Worm (Caenorhabditis elegans) whole organism, L3 larva: ENCODE measurements around the gene Y55F3AM.9.

ENCODE experiments used
- R02D3.7 ChIP-seq: fragments of 150-350 bp; optimal IDR thresholded peaks from 2 replicates; lab custom pipeline; 2014; ENCODE audit warnings: missing biosample characterization, missing genetic modification characterization
- ZK546.5 ChIP-seq: sonication (generic microtip); optimal IDR thresholded peaks from 2 replicates; lab custom pipeline; 2017; ENCODE audit warnings: missing biosample characterization, missing genetic modification characterization
- aly-2 ChIP-seq: fragments of 150-350 bp; optimal IDR thresholded peaks from 2 replicates; lab custom pipeline; 2014; ENCODE audit warnings: missing biosample characterization, missing genetic modification characterization
- ama-1 ChIP-seq: fragments of 150-350 bp; optimal IDR thresholded peaks from 2 replicates; lab custom pipeline; 2018
- ceh-16 ChIP-seq: sonication (generic microtip); optimal IDR thresholded peaks from 2 replicates; lab custom pipeline; 2017; ENCODE audit warnings: missing biosample characterization, missing genetic modification characterization
- ceh-28 ChIP-seq: fragments of 150-350 bp; optimal IDR thresholded peaks from 2 replicates; lab custom pipeline; 2014; ENCODE audit warnings: missing biosample characterization, missing genetic modification reagents, missing genetic modification characterization
- ceh-82 ChIP-seq: fragments of 150-350 bp; optimal IDR thresholded peaks from 2 replicates; lab custom pipeline; 2014; ENCODE audit warnings: missing biosample characterization, missing genetic modification characterization
- ceh-9 ChIP-seq: sonication (generic microtip); optimal IDR thresholded peaks from 2 replicates; lab custom pipeline; 2018; ENCODE audit warnings: missing biosample characterization, missing genetic modification characterization
- daf-12 ChIP-seq: fragments of 150-350 bp; optimal IDR thresholded peaks from 2 replicates; lab custom pipeline; 2014; ENCODE audit warnings: missing biosample characterization, missing genetic modification reagents, missing genetic modification characterization
- egl-27 ChIP-seq: sonication (generic microtip); optimal IDR thresholded peaks from 4 replicates; lab custom pipeline; 2017; ENCODE audit warnings: missing biosample characterization, missing genetic modification reagents, missing genetic modification characterization
- egl-5 ChIP-seq: fragments of 150-350 bp; optimal IDR thresholded peaks from 2 replicates; lab custom pipeline; 2017; ENCODE audit warnings: missing biosample characterization, missing genetic modification reagents, missing genetic modification characterization, inconsistent platforms
- elt-2 ChIP-seq: sonication (generic microtip); optimal IDR thresholded peaks from 2 replicates; lab custom pipeline; 2016; ENCODE audit warnings: missing genetic modification reagents, mild to moderate bottlenecking, missing genetic modification characterization, missing compliant biosample characterization
- elt-3 ChIP-seq, 3 experiments: fragments of 150-350 bp in 1 of 3; sonication (generic microtip) in 2 of 3; optimal IDR thresholded peaks; 2 replicates in 2 of 3; 4 replicates in 1 of 3; lab custom pipeline; 2014 to 2017; ENCODE audit warnings: missing biosample characterization in 3 of 3, missing genetic modification characterization in 3 of 3
- fkh-10 ChIP-seq: sonication (generic microtip); optimal IDR thresholded peaks from 2 replicates; lab custom pipeline; 2017; ENCODE audit warnings: missing biosample characterization, missing genetic modification reagents, missing genetic modification characterization
- fkh-2 ChIP-seq: fragments of 150-350 bp; optimal IDR thresholded peaks from 2 replicates; lab custom pipeline; 2014; ENCODE audit warnings: missing biosample characterization, missing genetic modification reagents, missing genetic modification characterization
- fos-1 ChIP-seq: fragments of 150-350 bp; optimal IDR thresholded peaks from 2 replicates; lab custom pipeline; 2014; ENCODE audit warnings: missing biosample characterization, missing genetic modification characterization
- hmg-11 ChIP-seq: sonication (generic microtip); optimal IDR thresholded peaks from 2 replicates; lab custom pipeline; 2016; ENCODE audit warnings: missing genetic modification characterization, missing compliant biosample characterization
- jun-1 ChIP-seq: fragments of 150-350 bp; optimal IDR thresholded peaks from 2 replicates; lab custom pipeline; 2014; ENCODE audit warnings: missing biosample characterization, missing genetic modification reagents, missing genetic modification characterization
- lin-15B ChIP-seq: fragments of 150-350 bp; optimal IDR thresholded peaks from 2 replicates; lab custom pipeline; 2014; ENCODE audit warnings: missing biosample characterization, missing genetic modification characterization
- lin-39 ChIP-seq: fragments of 150-350 bp; optimal IDR thresholded peaks from 2 replicates; lab custom pipeline; 2018; ENCODE audit warnings: missing biosample characterization, missing genetic modification reagents, missing genetic modification characterization
- lsy-12 ChIP-seq: sonication (generic microtip); optimal IDR thresholded peaks from 2 replicates; lab custom pipeline; 2016; ENCODE audit warnings: mild to moderate bottlenecking, missing genetic modification characterization, missing compliant biosample characterization
- mdl-1 ChIP-seq: fragments of 150-350 bp; optimal IDR thresholded peaks from 2 replicates; lab custom pipeline; 2014; ENCODE audit warnings: missing biosample characterization, missing genetic modification characterization
- mml-1 ChIP-seq: fragments of 150-350 bp; sonication (generic microtip); optimal IDR thresholded peaks from 3 replicates; lab custom pipeline; 2014; ENCODE audit warnings: missing biosample characterization, missing genetic modification characterization
- nfya-1 ChIP-seq: sonication (generic microtip); optimal IDR thresholded peaks from 2 replicates; lab custom pipeline; 2017; ENCODE audit warnings: missing genetic modification characterization, mild to moderate bottlenecking, missing compliant biosample characterization, antibody characterized with exemption, moderate library complexity; ENCODE audit not compliant: insufficient read depth
- nhr-11 ChIP-seq: fragments of 150-350 bp; optimal IDR thresholded peaks from 2 replicates; lab custom pipeline; 2014; ENCODE audit warnings: missing biosample characterization, missing genetic modification characterization
- nhr-23 ChIP-seq: fragments of 150-350 bp; optimal IDR thresholded peaks from 2 replicates; lab custom pipeline; 2014; ENCODE audit warnings: missing biosample characterization, missing genetic modification reagents, missing genetic modification characterization
- nhr-237 ChIP-seq: fragments of 150-350 bp; optimal IDR thresholded peaks from 2 replicates; lab custom pipeline; 2014; ENCODE audit warnings: missing biosample characterization, missing genetic modification characterization
- nhr-25 ChIP-seq: sonication (generic microtip); optimal IDR thresholded peaks from 2 replicates; lab custom pipeline; 2017; ENCODE audit warnings: missing biosample characterization, missing genetic modification characterization
- nhr-28 ChIP-seq: fragments of 150-350 bp; optimal IDR thresholded peaks from 2 replicates; lab custom pipeline; 2014; ENCODE audit warnings: missing biosample characterization, missing genetic modification characterization
- nhr-43 ChIP-seq: sonication (generic microtip); optimal IDR thresholded peaks from 2 replicates; lab custom pipeline; 2016; ENCODE audit warnings: mild to moderate bottlenecking, missing genetic modification characterization, missing compliant biosample characterization; ENCODE audit not compliant: poor library complexity, severe bottlenecking
- nhr-67 ChIP-seq: fragments of 150-350 bp; optimal IDR thresholded peaks from 2 replicates; lab custom pipeline; 2014; ENCODE audit warnings: missing biosample characterization, missing genetic modification characterization
- nhr-76 ChIP-seq: fragments of 150-350 bp; sonication (generic microtip); optimal IDR thresholded peaks from 5 replicates; lab custom pipeline; 2014; ENCODE audit warnings: missing biosample characterization, missing genetic modification characterization
- nhr-77 ChIP-seq: fragments of 150-350 bp; optimal IDR thresholded peaks from 2 replicates; lab custom pipeline; 2014; ENCODE audit warnings: missing biosample characterization, missing genetic modification characterization
- pha-4 ChIP-seq: fragments of 150-350 bp; optimal IDR thresholded peaks from 2 replicates; lab custom pipeline; 2014; ENCODE audit warnings: missing biosample characterization, missing genetic modification reagents, missing genetic modification characterization
- pqm-1 ChIP-seq: fragments of 150-350 bp; optimal IDR thresholded peaks from 2 replicates; lab custom pipeline; 2017; ENCODE audit warnings: missing biosample characterization, missing genetic modification characterization, inconsistent platforms
- sea-2 ChIP-seq: fragments of 150-350 bp; sonication (generic microtip); optimal IDR thresholded peaks from 4 replicates; lab custom pipeline; 2014; ENCODE audit warnings: missing biosample characterization, missing genetic modification reagents, missing genetic modification characterization
- skn-1 ChIP-seq: fragments of 150-350 bp; optimal IDR thresholded peaks from 2 replicates; lab custom pipeline; 2014; ENCODE audit warnings: missing biosample characterization, missing genetic modification characterization
- tbx-2 ChIP-seq: sonication (generic microtip); optimal IDR thresholded peaks from 2 replicates; lab custom pipeline; 2016; ENCODE audit warnings: mild to moderate bottlenecking, missing genetic modification characterization, missing compliant biosample characterization
- unc-39 ChIP-seq: sonication (generic microtip); optimal IDR thresholded peaks from 4 replicates; lab custom pipeline; 2017; ENCODE audit warnings: missing biosample characterization, missing genetic modification characterization
- unc-62 ChIP-seq: fragments of 150-350 bp; sonication (generic microtip); optimal IDR thresholded peaks from 4 replicates; lab custom pipeline; 2014; ENCODE audit warnings: missing biosample characterization, missing genetic modification reagents, missing genetic modification characterization
- zag-1 ChIP-seq: fragments of 150-350 bp; optimal IDR thresholded peaks from 2 replicates; lab custom pipeline; 2014; ENCODE audit warnings: missing biosample characterization, missing genetic modification characterization
- ztf-4 ChIP-seq: fragments of 150-350 bp; optimal IDR thresholded peaks from 2 replicates; lab custom pipeline; 2014; ENCODE audit warnings: missing biosample characterization, missing genetic modification characterization

Y55F3AM.9 gene

ce11 chrIV:1009546-1009945 is at the start of gene Y55F3AM.9:
Gene Y55F3AM.9 (minus strand): TSS chrIV:1009734.
- peak; percentile 42 for TF ChIP-seq nfya-1 (tag; lab: Kevin White, UChicago)
- TF ChIP-seq egl-5, result peak; percentile 66
- peak; percentile 47 for TF ChIP-seq ceh-28 (tag; lab: Kevin White, UChicago)
- no peak for TF ChIP-seq elt-3 (tag; optimal IDR thresholded peaks at IDR 0.05; lab: Kevin White, UChicago)
- TF ChIP-seq pha-4, result peak; percentile 48
- TF ChIP-seq lin-15B, result peak; percentile 58
- no peak for TF ChIP-seq nhr-23 (tag; lab: Kevin White, UChicago)

- no peak for TF ChIP-seq nhr-67 (tag; lab: Kevin White, UChicago)
- no peak for TF ChIP-seq R02D3.7 (tag; lab: Kevin White, UChicago)
- no peak for TF ChIP-seq fkh-2 (tag; lab: Kevin White, UChicago)
- no peak for TF ChIP-seq zag-1 (tag; lab: Kevin White, UChicago)
- TF ChIP-seq lin-39 (tag; lab: Kevin White, UChicago), result no peak
- TF ChIP-seq lsy-12 (tag; lab: Kevin White, UChicago), result no peak
- TF ChIP-seq pqm-1 (tag; lab: Kevin White, UChicago), result no peak
- TF ChIP-seq fos-1 (tag; lab: Kevin White, UChicago), result no peak
- no peak for TF ChIP-seq aly-2
- no peak for TF ChIP-seq nhr-237 (tag; lab: Kevin White, UChicago)
- no peak for TF ChIP-seq ceh-9
- TF ChIP-seq ceh-82, result no peak
- TF ChIP-seq nhr-11 (tag; lab: Kevin White, UChicago), result no peak
- no peak for TF ChIP-seq nhr-76 (tag; lab: Kevin White, UChicago)
These were observed 49.0 kb upstream of the Y55F3AM.9 start for ce11 chrIV:1058504-1058903.

DNA sequence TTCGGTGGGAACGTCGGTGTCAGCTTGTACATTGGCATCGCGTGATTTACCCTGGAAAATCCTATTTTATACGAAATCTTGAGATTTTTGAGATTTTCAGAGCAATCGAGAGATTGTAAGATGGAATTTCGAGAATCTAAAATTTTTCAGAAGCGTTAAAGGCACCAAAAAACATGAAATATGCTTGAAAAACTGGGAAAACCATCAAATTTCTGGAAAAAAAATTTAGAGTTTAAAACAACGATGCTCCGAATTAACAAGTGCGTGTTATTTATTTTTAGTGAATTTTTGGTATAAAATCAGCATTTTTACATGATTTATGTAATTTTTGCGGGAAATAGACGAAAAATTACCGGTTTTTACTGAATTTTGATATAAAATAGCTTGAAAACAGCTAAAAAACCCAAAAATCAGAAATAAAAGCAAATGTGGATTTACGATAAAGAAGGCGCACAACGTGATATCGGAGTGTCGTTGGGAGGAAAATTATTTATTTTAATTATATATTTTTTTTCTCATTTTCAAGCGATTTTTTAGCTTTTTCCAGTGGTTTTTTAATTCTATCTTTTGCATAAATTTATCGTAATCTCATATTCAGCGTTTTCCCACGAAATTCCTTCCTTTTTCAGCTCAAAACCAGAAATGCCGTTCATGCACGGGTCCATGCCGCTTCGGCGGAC is 46.9 kb upstream of the Y55F3AM.9 start, which contains the start of the genes Y55F3AM.13 and mrps-25:
Gene Y55F3AM.13, minus strand, starts transcription at position 51 of the 680 bp plus-strand sequence.
Gene mrps-25, plus strand, starts transcription at position 630 of the 680 bp plus-strand sequence.
- no peak for TF ChIP-seq elt-3 (tag; optimal IDR thresholded peaks at IDR 0.05; lab: Kevin White, UChicago)
- no peak for TF ChIP-seq lsy-12 (tag; lab: Kevin White, UChicago)
- no peak for TF ChIP-seq nhr-77 (tag; lab: Kevin White, UChicago)
- TF ChIP-seq pha-4, result peak; percentile 59
- peak; percentile 65 for TF ChIP-seq lin-15B
- TF ChIP-seq daf-12 (tag; lab: Kevin White, UChicago), result no peak
- no peak for TF ChIP-seq mml-1 (tag; lab: Kevin White, UChicago)
- no peak for TF ChIP-seq nhr-28 (tag; lab: Kevin White, UChicago)
- no peak for TF ChIP-seq zag-1 (tag; lab: Kevin White, UChicago)
- no peak for TF ChIP-seq ztf-4 (tag; lab: Kevin White, UChicago)
- TF ChIP-seq ceh-28 (tag; lab: Kevin White, UChicago), result no peak
- TF ChIP-seq nhr-76 (tag; lab: Kevin White, UChicago), result no peak
- TF ChIP-seq nhr-11 (tag; lab: Kevin White, UChicago), result no peak
- no peak for TF ChIP-seq egl-5
- TF ChIP-seq nfya-1 (tag; lab: Kevin White, UChicago), result peak; percentile 20
- TF ChIP-seq hmg-11, result peak; percentile 40
- peak; percentile 90 for TF ChIP-seq R02D3.7 (tag; lab: Kevin White, UChicago)
- TF ChIP-seq jun-1 (tag; lab: Kevin White, UChicago), result no peak
- no peak for TF ChIP-seq ZK546.5 (tag; lab: Kevin White, UChicago)
- TF ChIP-seq lin-39 (tag; lab: Kevin White, UChicago), result no peak
- TF ChIP-seq ceh-16 (tag; lab: Kevin White, UChicago), result no peak

ce11 chrIV:1055734-1056133 is 46.2 kb upstream of the Y55F3AM.9 start:
- TF ChIP-seq ama-1 (lab: Kevin White, UChicago), result no peak
- TF ChIP-seq zag-1 (tag; lab: Kevin White, UChicago), result no peak
- TF ChIP-seq pha-4, result no peak
- TF ChIP-seq unc-39 (tag; lab: Kevin White, UChicago), result no peak
- no peak for TF ChIP-seq lin-15B
- no peak for TF ChIP-seq nhr-67 (tag; lab: Kevin White, UChicago)
- TF ChIP-seq unc-62, result no peak
- no peak for TF ChIP-seq nhr-23 (tag; lab: Kevin White, UChicago)

DNA sequence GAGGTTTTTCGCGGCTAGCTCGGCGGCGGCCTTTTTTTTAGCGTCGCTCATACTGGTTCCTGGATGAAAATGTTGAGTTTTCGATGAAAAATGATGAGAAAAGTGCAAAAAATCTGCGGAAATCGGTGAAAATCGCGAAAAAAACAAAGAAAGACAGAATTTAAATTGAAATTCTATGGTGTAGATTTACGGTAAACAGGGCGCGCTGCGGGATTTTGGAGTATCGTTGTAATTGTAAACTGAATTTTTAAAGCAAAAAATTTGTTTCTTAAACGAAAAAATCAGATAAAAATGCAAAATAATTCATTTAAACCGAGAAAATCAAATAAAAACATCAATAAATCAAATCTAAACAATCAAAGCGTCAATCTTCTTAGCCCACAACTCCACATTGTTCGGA is 45.2 kb upstream of the Y55F3AM.9 start, which contains the start of gene dcap-1:
Gene dcap-1, minus strand, starts transcription at position 59 of the 400 bp plus-strand sequence.
- TF ChIP-seq elt-2 (tag; lab: Kevin White, UChicago), result no peak
- no peak for TF ChIP-seq lin-39 (tag; lab: Kevin White, UChicago)
- peak; percentile 3 for TF ChIP-seq nhr-25 (tag; lab: Kevin White, UChicago)
- TF ChIP-seq pha-4, result peak; percentile 45
- peak; percentile 64 for TF ChIP-seq lin-15B
- TF ChIP-seq zag-1 (tag; lab: Kevin White, UChicago), result no peak
- TF ChIP-seq nhr-43, result no peak
- TF ChIP-seq sea-2 (GFP tag; lab: Kevin White, UChicago), result no peak
- TF ChIP-seq elt-3 (tag; optimal IDR thresholded peaks at IDR 0.05; lab: Kevin White, UChicago), result no peak
- TF ChIP-seq ceh-82, result no peak
- TF ChIP-seq mdl-1 (tag; lab: Kevin White, UChicago), result no peak
- TF ChIP-seq skn-1 (tag; lab: Kevin White, UChicago), result no peak
- no peak for TF ChIP-seq egl-5
- no peak for TF ChIP-seq tbx-2 (tag; lab: Kevin White, UChicago)
- no peak for TF ChIP-seq ztf-4 (tag; lab: Kevin White, UChicago)
- TF ChIP-seq ceh-16 (tag; lab: Kevin White, UChicago), result no peak
- TF ChIP-seq nhr-67 (tag; lab: Kevin White, UChicago), result no peak
- TF ChIP-seq egl-27 (tag; lab: Kevin White, UChicago), result no peak
- TF ChIP-seq fkh-10 (GFP tag; lab: Kevin White, UChicago), result no peak
- TF ChIP-seq ceh-28 (tag; lab: Kevin White, UChicago), result no peak
